Fruit fly (Drosophila melanogaster): ENCODE data around the gene Sbat.

Gene Sbat

DNA sequence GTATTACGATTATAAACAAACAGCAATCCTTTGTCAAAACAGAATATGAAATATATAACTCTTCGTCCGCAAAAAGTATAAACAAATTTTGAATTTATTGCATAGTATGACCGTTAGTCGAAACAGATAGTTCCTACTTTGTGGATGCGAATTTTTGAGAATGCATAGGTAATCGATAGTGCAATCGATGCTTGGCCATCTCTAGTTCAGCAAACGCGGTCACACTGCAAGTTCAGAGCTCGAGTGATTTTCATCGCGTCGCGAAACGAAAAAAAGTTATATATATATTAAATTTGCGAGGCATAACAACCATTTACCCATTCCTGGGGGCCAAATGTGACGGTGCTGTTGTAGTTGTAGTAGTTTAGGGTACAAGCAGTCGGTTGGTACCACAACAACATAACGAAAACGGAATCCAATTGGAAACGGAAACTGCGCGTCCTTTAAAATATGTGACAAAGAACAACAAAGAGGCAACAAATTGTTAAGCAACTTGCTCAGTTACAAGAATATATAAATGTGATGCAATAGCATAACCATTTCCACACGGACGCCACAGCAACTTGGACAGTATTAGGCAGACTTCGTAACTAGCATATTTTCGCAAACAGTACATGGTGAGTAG is 21.1 kb upstream of the Sbat start, which contains the start of gene CG2991 (continued):
- TF ChIP-seq CG17912 (GFP tag; optimal IDR thresholded peaks at IDR 0.05) (no peak), cwo (GFP tag; optimal IDR thresholded peaks at IDR 0.05) (no peak), MESR4 (GFP tag; optimal IDR thresholded peaks at IDR 0.05) (peak; percentile 82), CG5245 (GFP tag; optimal IDR thresholded peaks at IDR 0.05) (no peak), CG17802 (tag; optimal IDR thresholded peaks at IDR 0.05) (no peak), Vsx1 (GFP tag; optimal IDR thresholded peaks at IDR 0.05) (peak; percentile 34), CG15696 (tag; optimal IDR thresholded peaks at IDR 0.05) (peak; percentile 9), Hsf (GFP tag; optimal IDR thresholded peaks at IDR 0.05) (peak; percentile 37), salm (tag; optimal IDR thresholded peaks at IDR 0.05) (no peak), scrt (GFP tag; optimal IDR thresholded peaks at IDR 0.05) (no peak), CG15601 (tag; optimal IDR thresholded peaks at IDR 0.05) (peak; percentile 35), CG1832 (GFP tag; optimal IDR thresholded peaks at IDR 0.05) (no peak), emc (GFP tag; optimal IDR thresholded peaks at IDR 0.05) (no peak), otp (GFP tag; IDR thresholded peaks at IDR 0.05) (no peak), gsb (GFP tag; IDR thresholded peaks at IDR 0.05) (no peak), BtbVII (GFP tag; optimal IDR thresholded peaks at IDR 0.05) (peak; percentile 29), insv (GFP tag; optimal IDR thresholded peaks at IDR 0.05) (peak in 1 of 2 experiments; percentile 97), en (GFP tag; optimal IDR thresholded peaks at IDR 0.05) (no peak), TFAM (GFP tag; optimal IDR thresholded peaks at IDR 0.05) (no peak), HmgZ (tag; optimal IDR thresholded peaks at IDR 0.05) (peak; percentile 80), crp (GFP tag; optimal IDR thresholded peaks at IDR 0.05) (no peak), CG7357 (GFP tag; IDR thresholded peaks at IDR 0.05) (no peak), cato (GFP tag; optimal IDR thresholded peaks at IDR 0.05; ENCODE audit: borderline replicate concordance) (no peak), Elba2 (GFP tag; optimal IDR thresholded peaks at IDR 0.05) (peak; percentile 91), ash1 (GFP tag; optimal IDR thresholded peaks at IDR 0.05) (no peak), NC2α (GFP tag; optimal IDR thresholded peaks at IDR 0.05) (no peak), pnt (GFP tag; optimal IDR thresholded peaks at IDR 0.05) (no peak), psq (GFP tag; optimal IDR thresholded peaks at IDR 0.05) (no peak), sqz (GFP tag; optimal IDR thresholded peaks at IDR 0.05) (no peak), HLH54F (GFP tag; optimal IDR thresholded peaks at IDR 0.05) (peak; percentile 16), Tbp (GFP tag; optimal IDR thresholded peaks at IDR 0.05) (no peak), HHEX (GFP tag; optimal IDR thresholded peaks at IDR 0.05) (no peak), esg (GFP tag; conservative IDR thresholded peaks at IDR 0.05) (no peak), Aef1 (GFP tag; IDR thresholded peaks at IDR 0.05) (no peak), Hr39 (optimal IDR thresholded peaks at IDR 0.05) (no peak), CG12391 (tag; optimal IDR thresholded peaks at IDR 0.05) (peak; percentile 40), Rfx (GFP tag; IDR thresholded peaks at IDR 0.05) (peak; percentile 59), fru (optimal IDR thresholded peaks at IDR 0.05) (no peak), slou (GFP tag; optimal IDR thresholded peaks at IDR 0.05) (no peak), sd (tag; optimal IDR thresholded peaks at IDR 0.05) (peak; percentile 82), ranshi (GFP tag; IDR thresholded peaks at IDR 0.05) (no peak), CG4282 (GFP tag; optimal IDR thresholded peaks at IDR 0.05) (no peak), CG9817 (tag; optimal IDR thresholded peaks at IDR 0.05) (peak; percentile 8), CG11456 (GFP tag; IDR thresholded peaks at IDR 0.05) (no peak), Meics (GFP tag; optimal IDR thresholded peaks at IDR 0.05) (peak; percentile 31), abd-A (tag; optimal IDR thresholded peaks at IDR 0.05) (peak; percentile 69), CG14710 (tag; optimal IDR thresholded peaks at IDR 0.05) (peak; percentile 60), unc-4 (GFP tag; IDR thresholded peaks at IDR 0.05; ENCODE audit: partially characterized antibody) (peak; percentile 87), pzg (GFP tag; optimal IDR thresholded peaks at IDR 0.05) (peak; percentile 97), corto (GFP tag; optimal IDR thresholded peaks at IDR 0.05) (peak; percentile 52), CG3407 (GFP tag; optimal IDR thresholded peaks at IDR 0.05) (peak; percentile 12)
